Fruit fly (Drosophila melanogaster): Measurements from ENCODE around the gene CG31835.
A peak's percentile ranks its signal among the peaks of the same experiment; 100 is the strongest.

CG31835 gene

dm6 chr2L:14688922-14689711, 46.5 kb upstream of the CG31835 start, which contains the start of gene osp (continued):
- TF ChIP-seq CG17912 (GFP tag; optimal IDR thresholded peaks at IDR 0.05) (peak; percentile 71), da (GFP tag; optimal IDR thresholded peaks at IDR 0.05) (peak; percentile 10), CG4404 (GFP tag; IDR thresholded peaks at IDR 0.05) (peak; percentile 92), CG10654 (GFP tag; optimal IDR thresholded peaks at IDR 0.05) (peak; percentile 97), ara (GFP tag; IDR thresholded peaks at IDR 0.05) (peak; percentile 98), CG1233 (GFP tag; optimal IDR thresholded peaks at IDR 0.05) (peak; percentile 98), Spps (tag; optimal IDR thresholded peaks at IDR 0.05) (peak; percentile 98), NfI (GFP tag; optimal IDR thresholded peaks at IDR 0.05) (peak; percentile 96), inv (GFP tag; IDR thresholded peaks at IDR 0.05; ENCODE audit: partially characterized antibody) (peak; percentile 10; the same call in 1 of the 2 replicates), corto (GFP tag; optimal IDR thresholded peaks at IDR 0.05) (peak; percentile 81), CrebB (tag; optimal IDR thresholded peaks at IDR 0.05) (peak; percentile 98), CG1647 (GFP tag; optimal IDR thresholded peaks at IDR 0.05) (peak; percentile 82), lov (optimal IDR thresholded peaks at IDR 0.05) (no peak), lov (GFP tag; IDR thresholded peaks at IDR 0.05) (peak; percentile 98), CG17328 (GFP tag; IDR thresholded peaks at IDR 0.05) (peak; percentile 99), CG5180 (GFP tag; optimal IDR thresholded peaks at IDR 0.05) (peak; percentile 91), pzg (GFP tag; optimal IDR thresholded peaks at IDR 0.05) (peak; percentile 31), ato (GFP tag; IDR thresholded peaks at IDR 0.05; ENCODE audit: partially characterized antibody) (no peak), bab2 (GFP tag; optimal IDR thresholded peaks at IDR 0.05) (peak; percentile 91), CG17829 (tag; optimal IDR thresholded peaks at IDR 0.05) (peak; percentile 99), Deaf1 (tag; optimal IDR thresholded peaks at IDR 0.05) (peak; percentile 91), Ada2b (GFP tag; IDR thresholded peaks at IDR 0.05) (peak; percentile 99), Dp (GFP tag; optimal IDR thresholded peaks at IDR 0.05) (peak; percentile 40), run (tag; optimal IDR thresholded peaks at IDR 0.05) (peak; percentile 98), mirr (GFP tag; optimal IDR thresholded peaks at IDR 0.05) (peak; percentile 91), sisA (GFP tag; IDR thresholded peaks at IDR 0.05) (peak; percentile 98), eve (GFP tag; optimal IDR thresholded peaks at IDR 0.05) (peak in 1 of 2 experiments; percentile 95), CG4854 (GFP tag; optimal IDR thresholded peaks at IDR 0.05) (peak; percentile 89), tio (GFP tag; optimal IDR thresholded peaks at IDR 0.05) (peak; percentile 89), Hr3 (GFP tag; optimal IDR thresholded peaks at IDR 0.05) (peak; percentile 97), wek (GFP tag; optimal IDR thresholded peaks at IDR 0.05) (peak; percentile 84), aop (GFP tag; IDR thresholded peaks at IDR 0.05) (peak; percentile 66), CG7928 (GFP tag; optimal IDR thresholded peaks at IDR 0.05) (peak; percentile 74), CG12236 (GFP tag; optimal IDR thresholded peaks at IDR 0.05) (peak; percentile 67), z (GFP tag; IDR thresholded peaks at IDR 0.05) (peak; percentile 77; the same call in 2 of the 3 replicates), tup (GFP tag; optimal IDR thresholded peaks at IDR 0.05) (peak; percentile 89), CG18619 (GFP tag; optimal IDR thresholded peaks at IDR 0.05) (peak; percentile 95), CG17612 (GFP tag; IDR thresholded peaks at IDR 0.05) (peak; percentile 96), CG11398 (GFP tag; optimal IDR thresholded peaks at IDR 0.05) (peak; percentile 34), Sin3A (optimal IDR thresholded peaks at IDR 0.05) (no peak), B-H1 (GFP tag; IDR thresholded peaks at IDR 0.05) (peak; percentile 98), mld (GFP tag; IDR thresholded peaks at IDR 0.05; ENCODE audit: partially characterized antibody) (no peak), CG14050 (GFP tag; IDR thresholded peaks at IDR 0.05) (peak; percentile 98), Mes4 (GFP tag; optimal IDR thresholded peaks at IDR 0.05) (peak; percentile 69), CG16779 (GFP tag; IDR thresholded peaks at IDR 0.05) (peak; percentile 94), nau (GFP tag; optimal IDR thresholded peaks at IDR 0.05) (peak; percentile 97), CG8478 (optimal IDR thresholded peaks at IDR 0.05) (no peak), CG15073 (GFP tag; optimal IDR thresholded peaks at IDR 0.05) (peak; percentile 78), hth (optimal IDR thresholded peaks at IDR 0.05) (no peak), Bgb (GFP tag; IDR thresholded peaks at IDR 0.05; ENCODE audit: partially characterized antibody) (peak; percentile 75; the same call in 1 of the 2 replicates)
